Fruit fly (Drosophila melanogaster) whole organism, embryonic: ENCODE measurements around the gene frma.

Source experiments
- ATbp ChIP-seq: fragments of 200-800 bp; sonication (Bioruptor generic); optimal IDR thresholded peaks from 2 replicates; lab custom pipeline; 2017; ENCODE audit warnings: missing biosample characterization, mild to moderate bottlenecking, missing genetic modification characterization, missing genetic modification reagents
- Aef1 ChIP-seq: fragments of 200-800 bp; sonication (Bioruptor generic); IDR thresholded peaks from 3 replicates; pipeline ENCODE4 v1.3.6; 2022; ENCODE audit warnings: missing biosample characterization, missing genetic modification characterization
- Atf-2 ChIP-seq: fragments of 200-800 bp; sonication (Bioruptor generic); optimal IDR thresholded peaks from 2 replicates; lab custom pipeline; 2016; ENCODE audit warnings: missing biosample characterization, missing genetic modification characterization
- B-H1 ChIP-seq: fragments of 200-800 bp; sonication (Bioruptor generic); IDR thresholded peaks from 3 replicates; pipeline ENCODE4 v1.3.6; 2022; ENCODE audit warnings: missing biosample characterization, missing genetic modification characterization
- CG10209 ChIP-seq: fragments of 200-800 bp; sonication (Bioruptor generic); optimal IDR thresholded peaks from 3 replicates; lab custom pipeline; 2017; ENCODE audit warnings: missing biosample characterization, mild to moderate bottlenecking, missing genetic modification characterization, missing genetic modification reagents
- CG10274 ChIP-seq: fragments of 200-800 bp; sonication (Bioruptor generic); optimal IDR thresholded peaks from 3 replicates; lab custom pipeline; 2017; ENCODE audit warnings: missing biosample characterization, mild to moderate bottlenecking, missing genetic modification characterization
- CG11247 ChIP-seq: fragments of 200-800 bp; sonication (Bioruptor generic); IDR thresholded peaks from 2 replicates; pipeline ENCODE4 v1.3.6; 2022; ENCODE audit warnings: missing biosample characterization, missing genetic modification characterization
- CG11456 ChIP-seq: fragments of 200-800 bp; sonication (Bioruptor generic); IDR thresholded peaks from 3 replicates; pipeline ENCODE4 v1.3.6; 2022; ENCODE audit warnings: missing biosample characterization, missing genetic modification characterization
- CG12299 ChIP-seq: fragments of 200-800 bp; sonication (Bioruptor generic); optimal IDR thresholded peaks from 2 replicates; lab custom pipeline; 2018; ENCODE audit warnings: missing biosample characterization, mild to moderate bottlenecking, missing genetic modification characterization
- CG1233 ChIP-seq: fragments of 200-800 bp; sonication (Bioruptor generic); optimal IDR thresholded peaks from 4 replicates; lab custom pipeline; 2018; ENCODE audit warnings: missing biosample characterization, mild to moderate bottlenecking, missing genetic modification characterization
- CG13287 ChIP-seq: fragments of 200-800 bp; sonication (Bioruptor generic); IDR thresholded peaks from 2 replicates; pipeline ENCODE4 v1.3.6; 2022; ENCODE audit warnings: missing biosample characterization, missing genetic modification characterization; ENCODE audit not compliant: partially characterized antibody
- CG13894 ChIP-seq: fragments of 200-800 bp; sonication (Bioruptor generic); optimal IDR thresholded peaks from 3 replicates; lab custom pipeline; 2018; ENCODE audit warnings: missing biosample characterization, mild to moderate bottlenecking, missing genetic modification characterization, moderate library complexity
- CG14965 ChIP-seq: fragments of 200-800 bp; sonication (Bioruptor generic); optimal IDR thresholded peaks from 2 replicates; lab custom pipeline; 2016; ENCODE audit warnings: missing biosample characterization, missing genetic modification characterization, borderline replicate concordance
- CG1603 ChIP-seq: fragments of 200-800 bp; sonication (Bioruptor generic); optimal IDR thresholded peaks from 2 replicates; lab custom pipeline; 2019; ENCODE audit warnings: missing biosample characterization, mild to moderate bottlenecking, missing genetic modification characterization, moderate library complexity
- CG16813 ChIP-seq: fragments of 200-800 bp; sonication (Bioruptor generic); IDR thresholded peaks from 3 replicates; pipeline ENCODE4 v1.3.6; 2022; ENCODE audit warnings: missing biosample characterization, missing genetic modification characterization; ENCODE audit not compliant: partially characterized antibody
- CG17359 ChIP-seq: fragments of 200-800 bp; sonication (Bioruptor generic); optimal IDR thresholded peaks from 3 replicates; lab custom pipeline; 2018; ENCODE audit warnings: missing biosample characterization, mild to moderate bottlenecking, missing genetic modification characterization, moderate library complexity
- CG17385 ChIP-seq: fragments of 200-800 bp; sonication (Bioruptor generic); optimal IDR thresholded peaks from 3 replicates; lab custom pipeline; 2018; ENCODE audit warnings: missing biosample characterization, mild to moderate bottlenecking, missing genetic modification characterization
- CG17568 ChIP-seq: fragments of 200-800 bp; sonication (Bioruptor generic); optimal IDR thresholded peaks from 2 replicates; lab custom pipeline; 2018; ENCODE audit warnings: missing biosample characterization, mild to moderate bottlenecking, missing genetic modification characterization, moderate library complexity
- CG17829 ChIP-seq: fragments of 200-800 bp; optimal IDR thresholded peaks from 2 replicates; lab custom pipeline; 2019; ENCODE audit warnings: missing biosample characterization, mild to moderate bottlenecking, missing genetic modification characterization, moderate library complexity
- CG2678 ChIP-seq: fragments of 200-800 bp; sonication (Bioruptor generic); optimal IDR thresholded peaks from 3 replicates; lab custom pipeline; 2019; ENCODE audit warnings: missing biosample characterization, mild to moderate bottlenecking, missing genetic modification characterization, moderate library complexity
- CG43689 ChIP-seq: fragments of 200-800 bp; sonication (Bioruptor generic); IDR thresholded peaks from 2 replicates; pipeline ENCODE4 v1.3.6; 2022; ENCODE audit warnings: missing biosample characterization, missing genetic modification characterization
- CG4820 ChIP-seq: fragments of 200-800 bp; sonication (Bioruptor generic); optimal IDR thresholded peaks from 3 replicates; lab custom pipeline; 2016; ENCODE audit warnings: missing biosample characterization, missing genetic modification characterization
- CG6813 ChIP-seq: fragments of 200-800 bp; sonication (Bioruptor generic); optimal IDR thresholded peaks from 2 replicates; lab custom pipeline; 2017; ENCODE audit warnings: missing biosample characterization, missing genetic modification characterization, mild to moderate bottlenecking, moderate library complexity, missing genetic modification reagents
- CG8290 ChIP-seq, 3 experiments: fragments of 200-800 bp; sonication (Bioruptor generic); optimal IDR thresholded peaks; 2 replicates each; lab custom pipeline; 2016 to 2019; ENCODE audit warnings: missing biosample characterization in 3 of 3, missing genetic modification characterization in 3 of 3, mild to moderate bottlenecking in 2 of 3, moderate library complexity in 1 of 3
- CG8944 ChIP-seq: fragments of 200-800 bp; sonication (Bioruptor generic); optimal IDR thresholded peaks from 3 replicates; lab custom pipeline; 2016; ENCODE audit warnings: missing biosample characterization, missing genetic modification characterization
- CG9437 ChIP-seq: fragments of 200-800 bp; sonication (Bioruptor generic); optimal IDR thresholded peaks from 2 replicates; lab custom pipeline; 2018; ENCODE audit warnings: missing biosample characterization, mild to moderate bottlenecking, missing genetic modification characterization
- CG9727 ChIP-seq: fragments of 200-800 bp; sonication (Bioruptor generic); optimal IDR thresholded peaks from 3 replicates; lab custom pipeline; 2017; ENCODE audit warnings: missing biosample characterization, mild to moderate bottlenecking, missing genetic modification characterization
- Dek ChIP-seq: fragments of 200-800 bp; sonication (Bioruptor generic); optimal IDR thresholded peaks from 3 replicates; lab custom pipeline; 2019; ENCODE audit warnings: missing biosample characterization, mild to moderate bottlenecking, missing genetic modification characterization, moderate library complexity
- Dfd ChIP-seq, 2 experiments: fragments of >200 bp; optimal IDR thresholded peaks; 2 replicates each; lab custom pipeline; 2017; ENCODE audit warnings: missing biosample characterization in 2 of 2, missing genetic modification characterization in 2 of 2
- Fer2 ChIP-seq: fragments of 200-800 bp; sonication (Bioruptor generic); optimal IDR thresholded peaks from 2 replicates; lab custom pipeline; 2018; ENCODE audit warnings: missing biosample characterization, mild to moderate bottlenecking, missing genetic modification characterization, moderate library complexity
- HLH4C ChIP-seq: fragments of 200-800 bp; sonication (Bioruptor generic); IDR thresholded peaks from 3 replicates; pipeline ENCODE4 v1.3.6; 2022; ENCODE audit warnings: missing biosample characterization, missing genetic modification characterization; ENCODE audit not compliant: partially characterized antibody
- Mes4 ChIP-seq: fragments of 200-800 bp; sonication (Bioruptor generic); optimal IDR thresholded peaks from 2 replicates; lab custom pipeline; 2016; ENCODE audit warnings: missing biosample characterization, missing genetic modification characterization
- NFAT ChIP-seq: fragments of 200-800 bp; sonication (Bioruptor generic); IDR thresholded peaks from 2 replicates; pipeline ENCODE4 v1.3.6; 2022; ENCODE audit warnings: missing biosample characterization, missing genetic modification characterization
- NK7.1 ChIP-seq: fragments of 200-800 bp; sonication (Bioruptor generic); optimal IDR thresholded peaks from 3 replicates; lab custom pipeline; 2016; ENCODE audit warnings: missing biosample characterization, missing genetic modification characterization
- Vsx1 ChIP-seq: fragments of 200-800 bp; sonication (Bioruptor generic); optimal IDR thresholded peaks from 2 replicates; lab custom pipeline; 2017; ENCODE audit warnings: missing biosample characterization, mild to moderate bottlenecking, missing genetic modification characterization, missing genetic modification reagents
- ash1 ChIP-seq: fragments of 200-800 bp; sonication (Bioruptor generic); optimal IDR thresholded peaks from 2 replicates; lab custom pipeline; 2018; ENCODE audit warnings: missing biosample characterization, mild to moderate bottlenecking, missing genetic modification characterization
- ato ChIP-seq: fragments of 200-800 bp; sonication (Bioruptor generic); IDR thresholded peaks from 2 replicates; pipeline ENCODE4 v1.3.6; 2022; ENCODE audit warnings: missing biosample characterization, missing genetic modification characterization; ENCODE audit not compliant: partially characterized antibody
- az2 ChIP-seq: fragments of 200-800 bp; sonication (Bioruptor generic); optimal IDR thresholded peaks from 3 replicates; lab custom pipeline; 2016; ENCODE audit warnings: missing biosample characterization, missing genetic modification characterization
- cas ChIP-seq: fragments of 200-800 bp; sonication (Bioruptor generic); IDR thresholded peaks from 2 replicates; pipeline ENCODE4 v1.3.6; 2022; ENCODE audit warnings: missing biosample characterization, missing genetic modification characterization
- cg ChIP-seq: fragments of 200-800 bp; sonication (Bioruptor generic); optimal IDR thresholded peaks from 3 replicates; lab custom pipeline; 2019; ENCODE audit warnings: missing biosample characterization, mild to moderate bottlenecking, missing genetic modification characterization, moderate library complexity
- gt ChIP-seq: fragments of 200-800 bp; sonication (Bioruptor generic); IDR thresholded peaks from 2 replicates; pipeline ENCODE4 v1.3.6; 2022; ENCODE audit warnings: missing biosample characterization, missing genetic modification characterization
- ham ChIP-seq: fragments of 200-800 bp; sonication (Bioruptor generic); IDR thresholded peaks from 2 replicates; pipeline ENCODE4 v1.3.6; 2022; ENCODE audit warnings: missing biosample characterization, missing genetic modification characterization
- ind ChIP-seq: fragments of 200-800 bp; sonication (Bioruptor generic); optimal IDR thresholded peaks from 3 replicates; lab custom pipeline; 2016; ENCODE audit warnings: missing biosample characterization, missing genetic modification characterization
- jumu ChIP-seq: fragments of 200-800 bp; sonication (Bioruptor generic); optimal IDR thresholded peaks from 3 replicates; lab custom pipeline; 2016; ENCODE audit warnings: missing biosample characterization, missing genetic modification characterization
- mirr ChIP-seq: fragments of 200-800 bp; sonication (Bioruptor generic); optimal IDR thresholded peaks from 3 replicates; lab custom pipeline; 2018; ENCODE audit warnings: missing biosample characterization, mild to moderate bottlenecking, missing genetic modification characterization
- nom ChIP-seq: fragments of 200-800 bp; sonication (Bioruptor generic); optimal IDR thresholded peaks from 2 replicates; lab custom pipeline; 2017; ENCODE audit warnings: missing biosample characterization, missing genetic modification characterization, mild to moderate bottlenecking, moderate library complexity, missing genetic modification reagents
- onecut ChIP-seq: fragments of 200-800 bp; sonication (Bioruptor generic); IDR thresholded peaks from 2 replicates; pipeline ENCODE4 v1.3.6; 2022; ENCODE audit warnings: missing biosample characterization, missing genetic modification characterization
- so ChIP-seq: fragments of 200-800 bp; sonication (Bioruptor generic); IDR thresholded peaks from 3 replicates; pipeline ENCODE4 v1.3.6; 2022; ENCODE audit warnings: missing biosample characterization, missing genetic modification characterization
- sug ChIP-seq: fragments of 200-800 bp; optimal IDR thresholded peaks from 2 replicates; lab custom pipeline; 2019; ENCODE audit warnings: missing biosample characterization, mild to moderate bottlenecking, missing genetic modification characterization, moderate library complexity

Gene frma

dm6 chrX:5524240-5524881 lies 28.5 kb upstream of the frma start (continued):
- TF ChIP-seq CG10209 (GFP tag; lab: Kevin White, UChicago) = no peak
- TF ChIP-seq cg (GFP tag; lab: Kevin White, UChicago) = no peak
- no peak for TF ChIP-seq Mes4 (GFP tag; lab: Kevin White, UChicago)
- no peak for TF ChIP-seq ham (GFP tag; lab: Robert Waterston, UW)
- TF ChIP-seq Aef1 = no peak
- TF ChIP-seq az2 (GFP tag; lab: Kevin White, UChicago) = peak; percentile 9
- TF ChIP-seq CG1233 (GFP tag; lab: Kevin White, UChicago) = no peak
- no peak for TF ChIP-seq NK7.1 (GFP tag; lab: Kevin White, UChicago)
- TF ChIP-seq ash1 = no peak
- no peak for TF ChIP-seq B-H1
- TF ChIP-seq CG17829 (tag; lab: Kevin White, UChicago) = peak; percentile 2
- no peak for TF ChIP-seq cas (GFP tag; lab: Robert Waterston, UW)
- TF ChIP-seq Dek (tag; lab: Kevin White, UChicago) = no peak
- peak; percentile 6 for TF ChIP-seq CG6813 (GFP tag; lab: Kevin White, UChicago)
- peak; percentile 88 for TF ChIP-seq mirr (GFP tag; lab: Kevin White, UChicago)
- peak; percentile 8 for TF ChIP-seq nom (GFP tag; lab: Kevin White, UChicago)
- TF ChIP-seq HLH4C (GFP tag; lab: Robert Waterston, UW) = peak; percentile 82
- no peak for TF ChIP-seq Dfd (GFP tag; optimal IDR thresholded peaks at IDR 0.05; lab: Kevin White, UChicago)
- TF ChIP-seq CG12299 = no peak
- TF ChIP-seq Vsx1 (GFP tag; lab: Kevin White, UChicago) = no peak
- no peak for TF ChIP-seq gt (GFP tag; lab: Robert Waterston, UW)
- no peak for TF ChIP-seq ATbp (GFP tag; lab: Kevin White, UChicago)
- no peak for TF ChIP-seq CG4820
- TF ChIP-seq sug (tag; lab: Kevin White, UChicago) = peak; percentile 60
- TF ChIP-seq Fer2 (tag; lab: Kevin White, UChicago) = no peak
- no peak for TF ChIP-seq jumu (GFP tag; lab: Kevin White, UChicago)
- TF ChIP-seq CG14965 = no peak
- TF ChIP-seq ato = peak; percentile 83
- TF ChIP-seq CG8290 (GFP tag; optimal IDR thresholded peaks at IDR 0.05; lab: Kevin White, UChicago) = no peak
- TF ChIP-seq CG8290 (tag; optimal IDR thresholded peaks at IDR 0.05; lab: Kevin White, UChicago) = peak in 1 of 2 experiments; percentile 23
- no peak for TF ChIP-seq NFAT (GFP tag; lab: Robert Waterston, UW)
- peak; percentile 69 for TF ChIP-seq CG13287 (GFP tag; lab: Robert Waterston, UW)
- peak; percentile 35; the same call in 1 of the 3 replicates for TF ChIP-seq so (GFP tag; lab: Robert Waterston, UW)
- TF ChIP-seq CG1603 (tag; lab: Kevin White, UChicago) = no peak
- no peak for TF ChIP-seq CG10274 (GFP tag; lab: Kevin White, UChicago)
- peak; percentile 86 for TF ChIP-seq CG13894
- TF ChIP-seq onecut (GFP tag; lab: Robert Waterston, UW) = no peak
- TF ChIP-seq CG17385 = no peak
- TF ChIP-seq CG17568 (GFP tag; lab: Kevin White, UChicago) = no peak
- TF ChIP-seq ind = no peak
- TF ChIP-seq CG16813 (GFP tag; lab: Robert Waterston, UW) = peak; percentile 87
- TF ChIP-seq Atf-2 (GFP tag; lab: Kevin White, UChicago) = no peak
- TF ChIP-seq CG2678 (tag; lab: Kevin White, UChicago) = peak; percentile 32
- no peak for TF ChIP-seq CG9727 (GFP tag; lab: Kevin White, UChicago)
- peak; percentile 69; the same call in 1 of the 3 replicates for TF ChIP-seq CG11456 (GFP tag; lab: Robert Waterston, UW)
- TF ChIP-seq CG11247 = peak; percentile 42
- TF ChIP-seq CG43689 (GFP tag; lab: Robert Waterston, UW) = no peak
- TF ChIP-seq CG17359 = peak; percentile 6
- no peak for TF ChIP-seq CG8944
- no peak for TF ChIP-seq CG9437 (GFP tag; lab: Kevin White, UChicago)
